Fruit fly (Drosophila melanogaster) whole organism, embryonic: Measurements from ENCODE around the gene CG7164.

Experiments
- BEAF-32 ChIP-seq: fragments of 200-800 bp; sonication (Bioruptor generic); optimal IDR thresholded peaks from 3 replicates; lab custom pipeline; 2017; ENCODE audit warnings: missing biosample characterization, missing genetic modification characterization, mild to moderate bottlenecking, moderate library complexity, missing genetic modification reagents
- BtbVII ChIP-seq: fragments of 200-800 bp; sonication (Bioruptor generic); optimal IDR thresholded peaks from 3 replicates; lab custom pipeline; 2017; ENCODE audit warnings: missing biosample characterization, mild to moderate bottlenecking, missing genetic modification characterization
- CG11504 ChIP-seq: fragments of 200-800 bp; sonication (Bioruptor generic); optimal IDR thresholded peaks from 3 replicates; lab custom pipeline; 2019; ENCODE audit warnings: missing biosample characterization, mild to moderate bottlenecking, missing genetic modification characterization, moderate library complexity
- CG12942 ChIP-seq: fragments of 200-800 bp; sonication (Bioruptor generic); optimal IDR thresholded peaks from 3 replicates; lab custom pipeline; 2016; ENCODE audit warnings: missing biosample characterization, missing genetic modification characterization
- CG13624 ChIP-seq: fragments of 200-800 bp; sonication (Bioruptor generic); optimal IDR thresholded peaks from 2 replicates; lab custom pipeline; 2016; ENCODE audit warnings: missing biosample characterization, missing genetic modification characterization
- CG1603 ChIP-seq: fragments of 200-800 bp; sonication (Bioruptor generic); optimal IDR thresholded peaks from 2 replicates; lab custom pipeline; 2019; ENCODE audit warnings: missing biosample characterization, mild to moderate bottlenecking, missing genetic modification characterization, moderate library complexity
- CG16779 ChIP-seq: fragments of 200-800 bp; sonication (Bioruptor generic); IDR thresholded peaks from 2 replicates; pipeline ENCODE4 v1.3.6; 2022; ENCODE audit warnings: missing biosample characterization, missing genetic modification characterization
- CG16813 ChIP-seq: fragments of 200-800 bp; sonication (Bioruptor generic); IDR thresholded peaks from 3 replicates; pipeline ENCODE4 v1.3.6; 2022; ENCODE audit warnings: missing biosample characterization, missing genetic modification characterization; ENCODE audit not compliant: partially characterized antibody
- CG16863 ChIP-seq: fragments of 200-800 bp; sonication (Bioruptor generic); optimal IDR thresholded peaks from 3 replicates; lab custom pipeline; 2016; ENCODE audit warnings: missing biosample characterization, missing genetic modification characterization
- CG17361 ChIP-seq: fragments of 200-800 bp; sonication (Bioruptor generic); IDR thresholded peaks from 3 replicates; pipeline ENCODE4 v1.3.6; 2022; ENCODE audit warnings: missing biosample characterization, missing genetic modification characterization
- CG18764 ChIP-seq: fragments of 200-800 bp; sonication (Bioruptor generic); optimal IDR thresholded peaks from 3 replicates; lab custom pipeline; 2016; ENCODE audit warnings: missing biosample characterization, missing genetic modification characterization
- CG2199 ChIP-seq: fragments of 200-800 bp; sonication (Bioruptor generic); IDR thresholded peaks from 3 replicates; pipeline ENCODE4 v1.3.6; 2022; ENCODE audit warnings: missing biosample characterization, missing genetic modification characterization
- CG34422 ChIP-seq: fragments of 200-800 bp; sonication (Bioruptor generic); IDR thresholded peaks from 3 replicates; pipeline ENCODE4 v1.3.6; 2022; ENCODE audit warnings: missing biosample characterization, missing genetic modification characterization
- CG4404 ChIP-seq: fragments of 200-800 bp; sonication (Bioruptor generic); IDR thresholded peaks from 2 replicates; pipeline ENCODE4 v1.3.6; 2022; ENCODE audit warnings: missing biosample characterization, missing genetic modification characterization
- CG5245 ChIP-seq: fragments of 200-800 bp; sonication (Bioruptor generic); optimal IDR thresholded peaks from 3 replicates; lab custom pipeline; 2016; ENCODE audit warnings: missing biosample characterization, missing genetic modification characterization
- CG5953 ChIP-seq: fragments of 200-800 bp; sonication (Bioruptor generic); IDR thresholded peaks from 2 replicates; pipeline ENCODE4 v1.3.6; 2022; ENCODE audit warnings: missing biosample characterization, missing genetic modification characterization
- CG6791 ChIP-seq: fragments of 200-800 bp; sonication (Bioruptor generic); IDR thresholded peaks from 3 replicates; pipeline ENCODE4 v1.3.6; 2022; ENCODE audit warnings: missing biosample characterization, missing genetic modification characterization; ENCODE audit not compliant: partially characterized antibody
- CG7271 ChIP-seq: fragments of 200-800 bp; sonication (Bioruptor generic); optimal IDR thresholded peaks from 2 replicates; lab custom pipeline; 2018; ENCODE audit warnings: missing biosample characterization, mild to moderate bottlenecking, missing genetic modification characterization, moderate library complexity
- CG7372 ChIP-seq: fragments of 200-800 bp; sonication (Bioruptor generic); IDR thresholded peaks from 2 replicates; pipeline ENCODE4 v1.3.6; 2022; ENCODE audit warnings: missing biosample characterization, missing genetic modification characterization
- CG8924 ChIP-seq: fragments of 200-800 bp; optimal IDR thresholded peaks from 3 replicates; lab custom pipeline; 2019; ENCODE audit warnings: missing biosample characterization, mild to moderate bottlenecking, missing genetic modification characterization, moderate library complexity
- CG8944 ChIP-seq: fragments of 200-800 bp; sonication (Bioruptor generic); optimal IDR thresholded peaks from 3 replicates; lab custom pipeline; 2016; ENCODE audit warnings: missing biosample characterization, missing genetic modification characterization
- D19B ChIP-seq: fragments of 200-800 bp; sonication (Bioruptor generic); optimal IDR thresholded peaks from 2 replicates; lab custom pipeline; 2017; ENCODE audit warnings: missing biosample characterization, mild to moderate bottlenecking, missing genetic modification characterization
- Dek ChIP-seq: fragments of 200-800 bp; sonication (Bioruptor generic); optimal IDR thresholded peaks from 3 replicates; lab custom pipeline; 2019; ENCODE audit warnings: missing biosample characterization, mild to moderate bottlenecking, missing genetic modification characterization, moderate library complexity
- Dll ChIP-seq: fragments of 200-800 bp; sonication (Bioruptor generic); IDR thresholded peaks from 4 replicates; pipeline ENCODE4 v1.3.6; 2022; ENCODE audit warnings: missing biosample characterization, missing genetic modification characterization; ENCODE audit not compliant: partially characterized antibody
- Fer1 ChIP-seq: fragments of 200-800 bp; sonication (Bioruptor generic); optimal IDR thresholded peaks from 2 replicates; lab custom pipeline; 2017; ENCODE audit warnings: missing biosample characterization, mild to moderate bottlenecking, missing genetic modification characterization
- HLHmδ ChIP-seq: fragments of 200-800 bp; sonication (Bioruptor generic); optimal IDR thresholded peaks from 2 replicates; lab custom pipeline; 2018; ENCODE audit warnings: missing biosample characterization, mild to moderate bottlenecking, missing genetic modification characterization, moderate library complexity
- ac ChIP-seq: fragments of 200-800 bp; sonication (Bioruptor generic); optimal IDR thresholded peaks from 3 replicates; lab custom pipeline; 2017; ENCODE audit warnings: missing biosample characterization, mild to moderate bottlenecking, missing genetic modification characterization
- ap ChIP-seq: fragments of 200-800 bp; sonication (Bioruptor generic); IDR thresholded peaks from 2 replicates; pipeline ENCODE4 v1.3.6; 2022; ENCODE audit warnings: missing biosample characterization, missing genetic modification characterization
- ato ChIP-seq: fragments of 200-800 bp; sonication (Bioruptor generic); IDR thresholded peaks from 2 replicates; pipeline ENCODE4 v1.3.6; 2022; ENCODE audit warnings: missing biosample characterization, missing genetic modification characterization; ENCODE audit not compliant: partially characterized antibody
- cato ChIP-seq: fragments of 200-800 bp; sonication (Bioruptor generic); optimal IDR thresholded peaks from 2 replicates; lab custom pipeline; 2016; ENCODE audit warnings: missing biosample characterization, missing genetic modification characterization, borderline replicate concordance
- cg ChIP-seq: fragments of 200-800 bp; sonication (Bioruptor generic); optimal IDR thresholded peaks from 3 replicates; lab custom pipeline; 2019; ENCODE audit warnings: missing biosample characterization, mild to moderate bottlenecking, missing genetic modification characterization, moderate library complexity
- crol ChIP-seq: fragments of 200-800 bp; sonication (Bioruptor generic); IDR thresholded peaks from 2 replicates; pipeline ENCODE4 v1.3.6; 2022; ENCODE audit warnings: missing biosample characterization, missing genetic modification characterization
- da ChIP-seq: fragments of 200-800 bp; sonication (Bioruptor generic); optimal IDR thresholded peaks from 2 replicates; lab custom pipeline; 2016; ENCODE audit warnings: missing biosample characterization, missing genetic modification characterization
- danr ChIP-seq: fragments of 200-800 bp; sonication (Bioruptor generic); IDR thresholded peaks from 2 replicates; pipeline ENCODE4 v1.3.6; 2022; ENCODE audit warnings: missing biosample characterization, missing genetic modification characterization
- eve ChIP-seq, 2 experiments: fragments of >200 bp; optimal IDR thresholded peaks; 2 replicates each; lab custom pipeline; 2017; ENCODE audit warnings: missing biosample characterization in 2 of 2, missing genetic modification characterization in 2 of 2
- gce ChIP-seq: fragments of 200-800 bp; sonication (Bioruptor generic); IDR thresholded peaks from 3 replicates; pipeline ENCODE4 v1.3.6; 2022; ENCODE audit warnings: missing biosample characterization, missing genetic modification characterization
- gro ChIP-seq: fragments of 200-800 bp; sonication (Bioruptor generic); optimal IDR thresholded peaks from 2 replicates; lab custom pipeline; 2016; ENCODE audit warnings: missing biosample characterization, missing genetic modification characterization
- inv ChIP-seq: fragments of 200-800 bp; sonication (Bioruptor generic); IDR thresholded peaks from 2 replicates; pipeline ENCODE4 v1.3.6; 2022; ENCODE audit warnings: missing biosample characterization, missing genetic modification characterization; ENCODE audit not compliant: partially characterized antibody
- lab ChIP-seq: fragments of 200-800 bp; sonication (Bioruptor generic); optimal IDR thresholded peaks from 3 replicates; lab custom pipeline; 2017; ENCODE audit warnings: missing biosample characterization, missing genetic modification characterization, mild to moderate bottlenecking, moderate library complexity, missing genetic modification reagents
- mld ChIP-seq: fragments of 200-800 bp; sonication (Bioruptor generic); IDR thresholded peaks from 3 replicates; pipeline ENCODE4 v1.3.6; 2022; ENCODE audit warnings: missing biosample characterization, missing genetic modification characterization; ENCODE audit not compliant: partially characterized antibody
- nerfin-2 ChIP-seq: fragments of 200-800 bp; sonication (Bioruptor generic); IDR thresholded peaks from 2 replicates; pipeline ENCODE4 v1.3.6; 2022; ENCODE audit warnings: missing biosample characterization, missing genetic modification characterization; ENCODE audit not compliant: partially characterized antibody
- pnt ChIP-seq: fragments of 200-800 bp; sonication (Bioruptor generic); optimal IDR thresholded peaks from 3 replicates; lab custom pipeline; 2016; ENCODE audit warnings: missing biosample characterization, missing genetic modification characterization
- shn ChIP-seq: fragments of 200-800 bp; sonication (Bioruptor generic); optimal IDR thresholded peaks from 3 replicates; lab custom pipeline; 2016; ENCODE audit warnings: missing biosample characterization, missing genetic modification characterization
- slbo ChIP-seq: fragments of 200-800 bp; sonication (Bioruptor generic); IDR thresholded peaks from 2 replicates; pipeline ENCODE4 v1.3.6; 2022; ENCODE audit warnings: missing biosample characterization, missing genetic modification characterization
- sr ChIP-seq: fragments of 200-800 bp; sonication (Bioruptor generic); IDR thresholded peaks from 3 replicates; pipeline ENCODE4 v1.3.6; 2022; ENCODE audit warnings: missing biosample characterization, missing genetic modification characterization
- trh ChIP-seq: fragments of 200-800 bp; sonication (Bioruptor generic); optimal IDR thresholded peaks from 2 replicates; lab custom pipeline; 2016; ENCODE audit warnings: missing biosample characterization, missing genetic modification characterization
- vfl ChIP-seq: fragments of 200-800 bp; sonication (Bioruptor generic); optimal IDR thresholded peaks from 2 replicates; lab custom pipeline; 2016; ENCODE audit warnings: missing biosample characterization, missing genetic modification characterization
- zen2 ChIP-seq: fragments of 200-800 bp; sonication (Bioruptor generic); IDR thresholded peaks from 3 replicates; pipeline ENCODE4 v1.3.6; 2022; ENCODE audit warnings: missing biosample characterization, missing genetic modification characterization; ENCODE audit not compliant: partially characterized antibody

The CG7164 gene

DNA sequence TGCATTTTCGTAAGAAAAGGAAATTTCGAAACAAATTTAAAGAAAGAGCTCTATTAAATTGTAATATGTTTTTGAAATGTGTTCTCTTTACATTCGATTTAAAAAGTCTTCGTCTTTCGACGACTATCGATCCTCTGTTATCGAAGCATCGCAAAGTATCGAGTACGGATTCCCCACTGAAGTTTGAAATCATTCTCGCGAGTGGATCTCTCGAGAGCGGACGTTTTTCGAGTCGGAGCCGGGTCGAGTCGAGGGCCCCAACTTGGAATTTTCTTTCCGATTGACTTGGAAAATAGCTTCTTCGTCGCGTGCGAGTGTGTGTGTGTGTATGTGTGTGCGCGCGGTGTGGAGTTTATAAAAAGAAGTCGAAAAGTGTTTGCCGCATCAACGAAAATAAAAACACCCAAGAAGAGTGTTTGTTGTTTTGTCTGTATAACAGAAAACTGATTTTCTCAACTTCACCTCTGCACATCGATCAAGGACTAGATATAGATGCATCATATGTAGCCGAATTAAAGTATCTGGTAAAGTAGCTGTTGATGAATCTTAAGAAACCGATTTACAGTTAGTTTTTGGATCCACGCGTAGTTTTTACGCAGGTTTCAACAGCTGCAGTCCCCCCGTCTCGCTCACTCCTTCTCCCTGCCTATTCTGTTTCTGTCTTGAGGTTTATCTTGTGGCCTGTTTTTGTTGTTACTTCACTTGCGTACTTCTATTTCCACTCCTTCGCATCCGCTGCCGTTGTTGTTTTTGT is 30.2 kb downstream of the CG7164 start, which contains the start of gene LanB1 (continued):
- TF ChIP-seq eve (GFP tag; optimal IDR thresholded peaks at IDR 0.05; lab: Kevin White, UChicago): peak in 1 of 2 experiments; percentile 44
- peak; percentile 99 for TF ChIP-seq CG16863 (GFP tag; lab: Kevin White, UChicago)
- TF ChIP-seq da (GFP tag; lab: Kevin White, UChicago): peak; percentile 13
- TF ChIP-seq gce (GFP tag; lab: Robert Waterston, UW): peak; percentile 16; the same call in 1 of the 3 replicates
- TF ChIP-seq vfl (GFP tag; lab: Kevin White, UChicago): no peak
- no peak for TF ChIP-seq CG7271
- TF ChIP-seq D19B (GFP tag; lab: Kevin White, UChicago): no peak
- TF ChIP-seq CG7372 (GFP tag; lab: Robert Waterston, UW): no peak
- TF ChIP-seq danr (GFP tag; lab: Robert Waterston, UW): no peak
- peak; percentile 30 for TF ChIP-seq ac (GFP tag; lab: Kevin White, UChicago)
- no peak for TF ChIP-seq Dek (tag; lab: Kevin White, UChicago)
- peak; percentile 64; the same call in 1 of the 2 replicates for TF ChIP-seq nerfin-2 (GFP tag; lab: Robert Waterston, UW)
- TF ChIP-seq BEAF-32: peak; percentile 59
- TF ChIP-seq crol (GFP tag; lab: Robert Waterston, UW): 0 out of 2 replicates have a peak, but pooled peaks have one; percentile 50
- no peak for TF ChIP-seq CG12942 (GFP tag; lab: Kevin White, UChicago)
- TF ChIP-seq cg (GFP tag; lab: Kevin White, UChicago): peak; percentile 86
- no peak for TF ChIP-seq shn (GFP tag; lab: Kevin White, UChicago)
- no peak for TF ChIP-seq CG11504 (tag; lab: Kevin White, UChicago)
- peak; percentile 27; the same call in 1 of the 3 replicates for TF ChIP-seq sr (GFP tag; lab: Robert Waterston, UW)
- TF ChIP-seq CG5953 (GFP tag; lab: Robert Waterston, UW): no peak
- no peak for TF ChIP-seq pnt (GFP tag; lab: Kevin White, UChicago)
- TF ChIP-seq CG18764: no peak
- TF ChIP-seq lab (GFP tag; lab: Kevin White, UChicago): peak; percentile 12
- TF ChIP-seq cato (GFP tag; lab: Kevin White, UChicago): no peak
- peak; percentile 31; the same call in 1 of the 2 replicates for TF ChIP-seq inv (GFP tag; lab: Robert Waterston, UW)
- TF ChIP-seq gro (GFP tag; lab: Kevin White, UChicago): peak; percentile 40
- TF ChIP-seq slbo (GFP tag; lab: Robert Waterston, UW): 0 out of 2 replicates have a peak, but pooled peaks have one; percentile 12
- TF ChIP-seq CG34422 (GFP tag; lab: Robert Waterston, UW): peak; percentile 52; the same call in 1 of the 3 replicates
- no peak for TF ChIP-seq CG17361 (GFP tag; lab: Robert Waterston, UW)
- TF ChIP-seq ap (GFP tag; lab: Robert Waterston, UW): no peak
- no peak for TF ChIP-seq trh (GFP tag; lab: Kevin White, UChicago)
- TF ChIP-seq CG16779: no peak
- 0 out of 2 replicates have a peak, but pooled peaks have one; percentile 38 for TF ChIP-seq ato (GFP tag; lab: Robert Waterston, UW)
- peak; percentile 2 for TF ChIP-seq CG13624
- no peak for TF ChIP-seq CG4404 (GFP tag; lab: Robert Waterston, UW)
- TF ChIP-seq HLHmδ (GFP tag; lab: Kevin White, UChicago): peak; percentile 80
- TF ChIP-seq BtbVII (GFP tag; lab: Kevin White, UChicago): no peak
- TF ChIP-seq CG5245 (GFP tag; lab: Kevin White, UChicago): no peak
- TF ChIP-seq CG16813 (GFP tag; lab: Robert Waterston, UW): peak; percentile 42
- TF ChIP-seq CG8924 (tag; lab: Kevin White, UChicago): peak; percentile 3
- peak; percentile 61 for TF ChIP-seq zen2
- peak; percentile 61; the same call in 2 of the 3 replicates for TF ChIP-seq CG6791 (GFP tag; lab: Robert Waterston, UW)
- peak; percentile 45; the same call in 2 of the 3 replicates for TF ChIP-seq CG2199
- peak; percentile 36 for TF ChIP-seq CG1603
- no peak for TF ChIP-seq CG8944 (GFP tag; lab: Kevin White, UChicago)
- TF ChIP-seq Fer1 (GFP tag; lab: Kevin White, UChicago): peak; percentile 1
- TF ChIP-seq Dll: peak; percentile 53; the same call in 1 of the 4 replicates
- TF ChIP-seq mld (GFP tag; lab: Robert Waterston, UW): no peak; the same call in 2 of the 3 replicates
